Fruit fly (Drosophila melanogaster) whole organism, wandering third instar larva: Measurements from ENCODE around the gene CG5388.

Source experiments
- CG9705 ChIP-seq: fragments of 200-800 bp; sonication (Bioruptor generic); optimal IDR thresholded peaks from 2 replicates; lab custom pipeline; 2018; ENCODE audit warnings: missing biosample characterization, mild to moderate bottlenecking, missing genetic modification characterization
- CrebA ChIP-seq: fragments of 200-800 bp; sonication (Bioruptor generic); optimal IDR thresholded peaks from 2 replicates; lab custom pipeline; 2016; ENCODE audit warnings: missing biosample characterization, mild to moderate bottlenecking, missing genetic modification characterization, borderline replicate concordance
- Dif ChIP-seq: fragments of 200-275, 200-300 bp; sonication (Bioruptor generic); optimal IDR thresholded peaks from 2 replicates; lab custom pipeline; 2018; ENCODE audit warnings: missing biosample characterization, missing genetic modification characterization; ENCODE audit not compliant: partially characterized antibody
- HLH106 ChIP-seq: fragments of 200-800 bp; optimal IDR thresholded peaks from 3 replicates; lab custom pipeline; 2019; ENCODE audit warnings: missing biosample characterization, mild to moderate bottlenecking, missing genetic modification characterization, moderate library complexity
- Hnf4 ChIP-seq: fragments of 200-800 bp; sonication (Bioruptor generic); optimal IDR thresholded peaks from 2 replicates; lab custom pipeline; 2016; ENCODE audit warnings: missing biosample characterization, mild to moderate bottlenecking, missing genetic modification characterization
- Hr78 ChIP-seq: fragments of >200 bp; optimal IDR thresholded peaks from 2 replicates; lab custom pipeline; 2017; ENCODE audit warnings: missing biosample characterization, missing genetic modification characterization
- Jra ChIP-seq: sonication (Bioruptor generic); optimal IDR thresholded peaks from 2 replicates; lab custom pipeline; 2016; ENCODE audit warnings: missing biosample characterization, missing genetic modification characterization
- Mio ChIP-seq: sonication (Bioruptor generic); optimal IDR thresholded peaks from 2 replicates; lab custom pipeline; 2016; ENCODE audit warnings: missing biosample characterization, missing genetic modification characterization
- Myc ChIP-seq: fragments of >200 bp; optimal IDR thresholded peaks from 2 replicates; lab custom pipeline; 2017
- OdsH ChIP-seq: fragments of 200-800 bp; sonication (Bioruptor generic); optimal IDR thresholded peaks from 2 replicates; lab custom pipeline; 2016; ENCODE audit warnings: missing biosample characterization, mild to moderate bottlenecking, missing genetic modification characterization
- Rel ChIP-seq, 2 experiments: fragments of 200-800 bp; sonication (Bioruptor generic) in 1 of 2; optimal IDR thresholded peaks; 2 replicates in 1 of 2; 3 replicates in 1 of 2; lab custom pipeline; 2016 to 2019; ENCODE audit warnings: mild to moderate bottlenecking in 2 of 2, missing biosample characterization in 2 of 2, missing genetic modification characterization in 2 of 2, moderate library complexity in 1 of 2
- Sp1 ChIP-seq: fragments of 200-800 bp; sonication (Bioruptor generic); optimal IDR thresholded peaks from 3 replicates; lab custom pipeline; 2019; ENCODE audit warnings: missing biosample characterization, mild to moderate bottlenecking, missing genetic modification characterization, moderate library complexity
- Vsx2 ChIP-seq: fragments of 200-300, 225-300 bp; sonication (Bioruptor generic); optimal IDR thresholded peaks from 2 replicates; lab custom pipeline; 2018; ENCODE audit warnings: missing biosample characterization, missing genetic modification characterization; ENCODE audit not compliant: partially characterized antibody
- br ChIP-seq: fragments of 200-800 bp; sonication (Bioruptor generic); optimal IDR thresholded peaks from 2 replicates; lab custom pipeline; 2016; ENCODE audit warnings: missing biosample characterization, missing genetic modification characterization
- brk ChIP-seq: fragments of 200-800 bp; sonication (Bioruptor generic); optimal IDR thresholded peaks from 2 replicates; lab custom pipeline; 2016; ENCODE audit warnings: missing biosample characterization, mild to moderate bottlenecking, missing genetic modification characterization
- dl ChIP-seq, 2 experiments: fragments of 175-275, 200-275 bp in 1 of 2; fragments of 200-275 bp in 1 of 2; sonication (Bioruptor generic); optimal IDR thresholded peaks; lab custom pipeline; 2018; ENCODE audit warnings: mild to moderate bottlenecking in 2 of 2, missing biosample characterization in 2 of 2, missing genetic modification characterization in 2 of 2, moderate library complexity in 2 of 2; ENCODE audit not compliant: partially characterized antibody in 2 of 2, insufficient read depth in 1 of 2
- dmrt93B ChIP-seq: fragments of 200-800 bp; sonication (Bioruptor generic); optimal IDR thresholded peaks from 2 replicates; lab custom pipeline; 2018; ENCODE audit warnings: missing biosample characterization, mild to moderate bottlenecking, missing genetic modification characterization
- dsf ChIP-seq: sonication (Bioruptor generic); optimal IDR thresholded peaks from 2 replicates; lab custom pipeline; 2016; ENCODE audit warnings: missing biosample characterization, missing genetic modification characterization, borderline replicate concordance
- ey ChIP-seq: fragments of 200-800 bp; sonication (Bioruptor generic); optimal IDR thresholded peaks from 2 replicates; lab custom pipeline; 2016; ENCODE audit warnings: missing biosample characterization, missing genetic modification characterization
- foxo ChIP-seq, 2 experiments: fragments of 200-800 bp; sonication (Bioruptor generic); optimal IDR thresholded peaks; 2 replicates in 1 of 2; 3 replicates in 1 of 2; lab custom pipeline; 2016 to 2017; ENCODE audit warnings: missing biosample characterization in 2 of 2, missing genetic modification characterization in 2 of 2
- fru ChIP-seq: fragments of 200-800 bp; sonication (Bioruptor generic); optimal IDR thresholded peaks from 3 replicates; lab custom pipeline; 2016; ENCODE audit warnings: missing biosample characterization, mild to moderate bottlenecking, missing genetic modification characterization
- h ChIP-seq: fragments of 200-800 bp; sonication (Bioruptor generic); optimal IDR thresholded peaks from 3 replicates; lab custom pipeline; 2016; ENCODE audit warnings: missing biosample characterization, mild to moderate bottlenecking, missing genetic modification characterization
- jim ChIP-seq: fragments of 175-275, 200-325 bp; sonication (Bioruptor generic); optimal IDR thresholded peaks from 2 replicates; lab custom pipeline; 2016; ENCODE audit warnings: missing biosample characterization, mild to moderate bottlenecking, missing genetic modification characterization
- lola ChIP-seq: fragments of >200 bp; optimal IDR thresholded peaks from 2 replicates; lab custom pipeline; 2017; ENCODE audit warnings: missing biosample characterization, missing genetic modification characterization
- pan ChIP-seq: fragments of >200 bp; optimal IDR thresholded peaks from 2 replicates; lab custom pipeline; 2017
- psq ChIP-seq: fragments of 200-800 bp; sonication (Bioruptor generic); optimal IDR thresholded peaks from 3 replicates; lab custom pipeline; 2017; ENCODE audit warnings: missing biosample characterization, mild to moderate bottlenecking, missing genetic modification characterization, moderate library complexity
- rgr ChIP-seq: fragments of 200-800 bp; sonication (Bioruptor generic); optimal IDR thresholded peaks from 3 replicates; lab custom pipeline; 2016; ENCODE audit warnings: missing biosample characterization, mild to moderate bottlenecking, missing genetic modification characterization
- sage ChIP-seq: fragments of 200-800 bp; sonication (Bioruptor generic); optimal IDR thresholded peaks from 2 replicates; lab custom pipeline; 2016; ENCODE audit warnings: missing biosample characterization, mild to moderate bottlenecking, missing genetic modification characterization
- sv ChIP-seq: fragments of 200-800 bp; sonication (Bioruptor generic); optimal IDR thresholded peaks from 3 replicates; lab custom pipeline; 2016; ENCODE audit warnings: missing biosample characterization, missing genetic modification characterization
- tai ChIP-seq: sonication (Bioruptor generic); optimal IDR thresholded peaks from 2 replicates; lab custom pipeline; 2016; ENCODE audit warnings: missing biosample characterization, missing genetic modification characterization
- usp ChIP-seq: fragments of >200 bp; optimal IDR thresholded peaks from 2 replicates; lab custom pipeline; 2017; ENCODE audit warnings: missing biosample characterization, missing genetic modification characterization
- woc ChIP-seq: sonication (Bioruptor generic); optimal IDR thresholded peaks from 2 replicates; lab custom pipeline; 2016; ENCODE audit warnings: missing biosample characterization, mild to moderate bottlenecking, missing genetic modification characterization

CG5388 gene

dm6 chr3R:22339510-22339909, 597 bp downstream of the CG5388 start:
- no peak for TF ChIP-seq lola (GFP tag; lab: Kevin White, UChicago)
- TF ChIP-seq Myc (lab: Kevin White, UChicago) = no peak
- no peak for TF ChIP-seq Vsx2 (GFP tag; lab: Kevin White, UChicago)
- TF ChIP-seq tai = peak; percentile 33
- TF ChIP-seq br = peak; percentile 64
- peak; percentile 57 for TF ChIP-seq fru (GFP tag; lab: Kevin White, UChicago)
- TF ChIP-seq foxo (GFP tag; optimal IDR thresholded peaks at IDR 0.05; lab: Kevin White, UChicago) = peak in 1 of 2 experiments; percentile 64
- peak; percentile 64 for TF ChIP-seq HLH106 (tag; lab: Kevin White, UChicago)
- peak; percentile 62 for TF ChIP-seq Sp1
- TF ChIP-seq h (GFP tag; lab: Kevin White, UChicago) = peak; percentile 71
- peak; percentile 55 for TF ChIP-seq Hnf4 (GFP tag; lab: Kevin White, UChicago)
- peak; percentile 27 for TF ChIP-seq psq
- TF ChIP-seq CG9705 (GFP tag; lab: Kevin White, UChicago) = peak; percentile 17
- TF ChIP-seq rgr (GFP tag; lab: Kevin White, UChicago) = peak; percentile 47
- peak; percentile 46 for TF ChIP-seq OdsH (GFP tag; lab: Kevin White, UChicago)
- TF ChIP-seq CrebA (GFP tag; lab: Kevin White, UChicago) = no peak
- TF ChIP-seq ey (GFP tag; lab: Kevin White, UChicago) = peak; percentile 65
- peak; percentile 16 for TF ChIP-seq woc (GFP tag; lab: Kevin White, UChicago)
- TF ChIP-seq pan = no peak
- no peak for TF ChIP-seq usp (GFP tag; lab: Kevin White, UChicago)
- TF ChIP-seq, all 38 proteins: peak for 14

dm6 chr3R:22334050-22334449, 6.1 kb downstream of the CG5388 start, which contains the start of gene CG5391:
CG5391 (minus strand) TSS chr3R:22334150.
- TF ChIP-seq Rel (GFP tag; optimal IDR thresholded peaks at IDR 0.05; lab: Kevin White, UChicago) (no peak), Rel (tag; optimal IDR thresholded peaks at IDR 0.05; lab: Kevin White, UChicago) (no peak), psq (no peak), rgr (GFP tag; lab: Kevin White, UChicago) (no peak), Sp1 (no peak), woc (GFP tag; lab: Kevin White, UChicago) (no peak), sage (no peak), dmrt93B (no peak), Hr78 (no peak), CG9705 (GFP tag; lab: Kevin White, UChicago) (no peak), br (no peak), lola (GFP tag; lab: Kevin White, UChicago) (no peak), Hnf4 (GFP tag; lab: Kevin White, UChicago) (no peak), ey (GFP tag; lab: Kevin White, UChicago) (no peak), Dif (no peak), dsf (GFP tag; lab: Kevin White, UChicago) (no peak)

- no peak for TF ChIP-seq brk (GFP tag; lab: Kevin White, UChicago)
- TF ChIP-seq rgr (GFP tag; lab: Kevin White, UChicago) = no peak
- no peak for TF ChIP-seq jim
- no peak for TF ChIP-seq Jra (GFP tag; lab: Kevin White, UChicago)
- TF ChIP-seq Sp1 = no peak
- no peak for TF ChIP-seq Dif
- TF ChIP-seq sage = no peak
Measured at dm6 chr3R:22331691-22332090, 8.4 kb downstream of the CG5388 start, which contains the start of gene CG13862. CG13862 (plus strand) TSS chr3R:22331991.

dm6 chr3R:22330512-22331119, 9.5 kb downstream of the CG5388 start, which contains the start of gene CG33721:
CG33721 (plus strand) TSS chr3R:22331069.
- no peak for TF ChIP-seq dmrt93B
- no peak for TF ChIP-seq Dif
- TF ChIP-seq Hnf4 (GFP tag; lab: Kevin White, UChicago) = no peak
- TF ChIP-seq Sp1 = no peak
- no peak for TF ChIP-seq sv (GFP tag; lab: Kevin White, UChicago)
- TF ChIP-seq psq = no peak
- TF ChIP-seq Mio (GFP tag; lab: Kevin White, UChicago) = no peak
- no peak for TF ChIP-seq dl (GFP tag; optimal IDR thresholded peaks at IDR 0.05; lab: Kevin White, UChicago; ENCODE audit: insufficient read depth in 1 of 2, partially characterized antibody in 2 of 2)
- TF ChIP-seq, all 38 proteins: peak for 0
